Worm (Caenorhabditis elegans) whole organism, L2 larva: ENCODE results near the gene sra-13.
A peak's percentile ranks its signal among the peaks of the same experiment; 100 is the strongest.

Source experiments
- ZK546.5 ChIP-seq: sonication (generic microtip); optimal IDR thresholded peaks from 2 replicates; lab custom pipeline; 2017; ENCODE audit warnings: missing biosample characterization, missing genetic modification characterization
- ceh-16 ChIP-seq: fragments of 150-350 bp; optimal IDR thresholded peaks from 2 replicates; lab custom pipeline; 2014; ENCODE audit warnings: missing biosample characterization, missing genetic modification characterization
- egl-27 ChIP-seq: sonication (generic microtip); optimal IDR thresholded peaks from 3 replicates; lab custom pipeline; 2017; ENCODE audit warnings: missing biosample characterization, missing genetic modification reagents, missing genetic modification characterization
- nhr-77 ChIP-seq: fragments of 150-350 bp; optimal IDR thresholded peaks from 2 replicates; lab custom pipeline; 2014; ENCODE audit warnings: missing biosample characterization, missing genetic modification characterization
- unc-39 ChIP-seq: fragments of 150-350 bp; optimal IDR thresholded peaks from 2 replicates; lab custom pipeline; 2014; ENCODE audit warnings: missing biosample characterization, missing genetic modification characterization
- unc-55 ChIP-seq: fragments of 150-350 bp; sonication (generic microtip); optimal IDR thresholded peaks from 3 replicates; lab custom pipeline; 2014; ENCODE audit warnings: missing biosample characterization, missing genetic modification reagents, missing genetic modification characterization
- unc-62 ChIP-seq: fragments of 150-350 bp; optimal IDR thresholded peaks from 2 replicates; lab custom pipeline; 2014; ENCODE audit warnings: missing biosample characterization, missing genetic modification reagents, missing genetic modification characterization
- zag-1 ChIP-seq: fragments of 150-350 bp; optimal IDR thresholded peaks from 2 replicates; lab custom pipeline; 2014; ENCODE audit warnings: missing biosample characterization, missing genetic modification characterization

DNA sequence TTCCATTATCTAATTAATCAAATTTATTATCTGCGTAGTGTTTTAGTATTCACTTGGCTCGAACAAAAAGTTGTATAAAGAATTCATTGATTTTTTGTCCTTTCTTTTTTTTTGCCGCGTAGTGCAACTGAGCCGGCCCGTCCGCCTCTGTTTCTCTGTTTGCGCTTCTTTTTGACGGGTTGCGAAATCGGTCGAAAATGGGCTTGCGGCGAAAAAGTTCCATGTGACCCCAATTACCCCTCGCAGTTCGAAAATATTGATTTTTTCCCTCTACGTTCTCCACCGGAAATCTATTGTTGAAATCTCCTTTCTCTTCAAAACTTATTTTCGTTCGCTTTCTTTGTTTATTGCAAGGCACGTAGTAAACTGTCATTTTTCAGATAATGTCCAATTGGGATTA lies 50.0 kb downstream of the sra-13 start, which contains the start of gene zyg-9:
- TF ChIP-seq ZK546.5 = no peak
- TF ChIP-seq zag-1 = no peak
- TF ChIP-seq egl-27 (tag; lab: Kevin White, UChicago) = no peak
- TF ChIP-seq unc-39 = no peak
- peak; percentile 30 for TF ChIP-seq unc-55 (GFP tag; lab: Kevin White, UChicago)
- no peak for TF ChIP-seq nhr-77 (tag; lab: Kevin White, UChicago)
- TF ChIP-seq unc-62 (GFP tag; lab: Kevin White, UChicago) = no peak
- no peak for TF ChIP-seq ceh-16 (tag; lab: Kevin White, UChicago)
